Fruit fly (Drosophila melanogaster) S2 (cell line): ENCODE measurements around the gene srl.

Experiments used
- CG8478 ChIP-seq: fragments of >200 bp; optimal IDR thresholded peaks from 2 replicates; lab custom pipeline; 2018
- CTCF ChIP-seq, 2 experiments: fragments of >200 bp; optimal IDR thresholded peaks; 2 replicates each; lab custom pipeline; 2018

- TF ChIP-seq CG8478 (no peak), CTCF (optimal IDR thresholded peaks at IDR 0.05; lab: Kevin White, UChicago) (no peak)
Observed at dm6 chr3R:4394117-4394516, 35.0 kb downstream of the srl start, which contains the start of gene CG34112.
